Worm (Caenorhabditis elegans) whole organism, young adult: ENCODE results near the gene Y71H2B.4.

Experiments
- B0336.3 ChIP-seq: fragments of 200-800 bp; sonication (Bioruptor generic); IDR thresholded peaks from 2 replicates; pipeline ENCODE4 v1.3.6; 2022; ENCODE audit warnings: missing genetic modification characterization, missing compliant biosample characterization
- T07F8.4 ChIP-seq: sonication (generic microtip); optimal IDR thresholded peaks from 2 replicates; lab custom pipeline; 2016; ENCODE audit warnings: mild to moderate bottlenecking, missing genetic modification characterization, moderate library complexity, missing compliant biosample characterization
- Y56A3A.18 ChIP-seq: fragments of 200-800 bp; sonication (Bioruptor generic); IDR thresholded peaks from 2 replicates; pipeline ENCODE4 v1.3.6; 2022; ENCODE audit warnings: missing genetic modification reagents, missing genetic modification characterization, missing compliant biosample characterization
- egl-44 ChIP-seq: fragments of 200-800 bp; sonication (Bioruptor generic); IDR thresholded peaks from 2 replicates; pipeline ENCODE4 v1.3.6; 2022; ENCODE audit warnings: missing genetic modification reagents, missing genetic modification characterization, missing compliant biosample characterization
- mxl-1 ChIP-seq: sonication (generic microtip); optimal IDR thresholded peaks from 2 replicates; lab custom pipeline; 2016; ENCODE audit warnings: missing genetic modification characterization, missing compliant biosample characterization
- rcor-1 ChIP-seq: fragments of 200-800 bp; sonication (Bioruptor generic); IDR thresholded peaks from 2 replicates; pipeline ENCODE4 v1.3.6; 2022; ENCODE audit warnings: missing genetic modification reagents, missing genetic modification characterization, missing compliant biosample characterization
- rec-8 ChIP-seq, 2 experiments: sonication (generic microtip); optimal IDR thresholded peaks; 2 replicates each; lab custom pipeline; 2016; ENCODE audit warnings: mild to moderate bottlenecking in 2 of 2, missing genetic modification characterization in 2 of 2, missing genetic modification reagents in 2 of 2, missing genotype in 2 of 2, missing biosample characterization in 1 of 2, missing compliant biosample characterization in 1 of 2, moderate library complexity in 1 of 2
- snpc-4 ChIP-seq, 5 experiments: fragments of 150-350 bp in 1 of 5; sonication (generic microtip) in 4 of 5; optimal IDR thresholded peaks; 2 replicates each; lab custom pipeline; 2014 to 2018; ENCODE audit warnings: missing genetic modification characterization in 5 of 5, missing biosample characterization in 3 of 5, antibody characterized with exemption in 2 of 5, mild to moderate bottlenecking in 2 of 5, missing compliant biosample characterization in 2 of 5, missing genotype in 2 of 5, moderate library complexity in 2 of 5, missing genetic modification reagents in 1 of 5
- ztf-22 ChIP-seq: fragments of 200-800 bp; sonication (Bioruptor generic); optimal IDR thresholded peaks from 2 replicates; lab custom pipeline; 2018; ENCODE audit warnings: mild to moderate bottlenecking, missing genetic modification characterization, moderate library complexity, missing compliant biosample characterization

DNA sequence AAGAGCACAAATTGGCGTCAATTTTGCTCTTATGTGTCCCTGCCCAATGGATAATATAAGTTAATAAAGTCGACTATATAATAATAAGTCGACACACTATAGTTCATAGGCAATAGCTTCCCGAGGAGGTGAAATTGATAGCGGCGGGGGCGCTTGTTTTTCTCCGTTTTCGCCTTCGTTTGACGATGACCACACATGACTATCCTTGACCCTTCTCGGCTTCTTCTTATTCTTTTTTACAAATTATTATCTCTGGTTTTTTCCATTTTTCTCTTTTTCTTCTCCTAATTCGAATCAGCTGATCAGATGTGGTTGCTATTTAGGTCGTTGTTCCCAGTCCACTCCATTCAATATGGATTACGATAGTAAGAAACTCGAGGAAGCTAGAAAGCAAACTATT lies 9.9 kb downstream of the Y71H2B.4 start, which contains the start of gene acbp-8:
- TF ChIP-seq snpc-4 (GFP tag; optimal IDR thresholded peaks at IDR 0.05; lab: Kevin White, UChicago), result no peak
- TF ChIP-seq snpc-4 (tag; optimal IDR thresholded peaks at IDR 0.05; lab: Kevin White, UChicago), result no peak
- TF ChIP-seq mxl-1 (tag; lab: Kevin White, UChicago), result no peak
- no peak for TF ChIP-seq egl-44 (GFP tag; lab: Robert Waterston, UW)
- TF ChIP-seq T07F8.4 (tag; lab: Kevin White, UChicago), result no peak
- no peak for TF ChIP-seq B0336.3 (GFP tag; lab: Robert Waterston, UW)
- TF ChIP-seq rec-8 (tag; optimal IDR thresholded peaks at IDR 0.05; lab: Kevin White, UChicago), result no peak
- no peak for TF ChIP-seq Y56A3A.18 (GFP tag; lab: Robert Waterston, UW)
- TF ChIP-seq rcor-1 (GFP tag; lab: Robert Waterston, UW), result no peak
- TF ChIP-seq ztf-22 (GFP tag; lab: Kevin White, UChicago), result no peak
